Worm (Caenorhabditis elegans) whole organism, L4 larva: ENCODE measurements around the gene nhr-173.

Source experiments
- aly-2 ChIP-seq: sonication (generic microtip); optimal IDR thresholded peaks from 2 replicates; lab custom pipeline; 2018; ENCODE audit warnings: missing biosample characterization, missing genetic modification characterization
- ama-1 ChIP-seq: fragments of 150-350 bp; optimal IDR thresholded peaks from 2 replicates; lab custom pipeline; 2014; ENCODE audit warnings: inconsistent platforms, mixed read lengths
- ceh-82 ChIP-seq: sonication (generic microtip); optimal IDR thresholded peaks from 2 replicates; lab custom pipeline; 2017; ENCODE audit warnings: missing biosample characterization, missing genetic modification characterization
- dmd-9 ChIP-seq: fragments of 200-800 bp; sonication (Bioruptor generic); IDR thresholded peaks from 2 replicates; pipeline ENCODE4 v1.3.6; 2022; ENCODE audit warnings: missing genetic modification reagents, missing genetic modification characterization, missing compliant biosample characterization
- dpl-1 ChIP-seq: fragments of 150-350 bp; optimal IDR thresholded peaks from 2 replicates; lab custom pipeline; 2014; ENCODE audit warnings: missing biosample characterization, missing genetic modification reagents, missing genetic modification characterization
- lin-15B ChIP-seq: fragments of 150-350 bp; sonication (generic microtip); optimal IDR thresholded peaks from 3 replicates; lab custom pipeline; 2014; ENCODE audit warnings: missing biosample characterization, missing genetic modification characterization
- madf-5 ChIP-seq, 2 experiments: fragments of 200-800 bp; sonication (Bioruptor generic); IDR thresholded peaks; 2 replicates each; pipeline ENCODE4 v1.3.6; 2022; ENCODE audit warnings: missing compliant biosample characterization in 2 of 2, missing genetic modification characterization in 2 of 2
- madf-9 ChIP-seq: fragments of 200-800 bp; sonication (Bioruptor generic); conservative IDR thresholded peaks from 2 replicates; pipeline ENCODE4 v1.3.6; 2022; ENCODE audit warnings: missing genetic modification reagents, missing genetic modification characterization, missing compliant biosample characterization
- mep-1 ChIP-seq: fragments of 150-350 bp; sonication (generic microtip); optimal IDR thresholded peaks from 3 replicates; lab custom pipeline; 2014; ENCODE audit warnings: missing biosample characterization, missing genetic modification characterization
- nhr-28 ChIP-seq: fragments of 150-350 bp; optimal IDR thresholded peaks from 2 replicates; lab custom pipeline; 2014; ENCODE audit warnings: missing biosample characterization, missing genetic modification characterization
- unc-130 ChIP-seq: sonication (generic microtip); optimal IDR thresholded peaks from 2 replicates; lab custom pipeline; 2016; ENCODE audit warnings: missing genetic modification reagents, missing genetic modification characterization, missing compliant biosample characterization
- unc-39 ChIP-seq: sonication (generic microtip); optimal IDR thresholded peaks from 2 replicates; lab custom pipeline; 2017; ENCODE audit warnings: missing biosample characterization, missing genetic modification characterization
- ztf-11 ChIP-seq: fragments of 150-350 bp; optimal IDR thresholded peaks from 2 replicates; lab custom pipeline; 2014; ENCODE audit warnings: missing biosample characterization, missing genetic modification characterization

- TF ChIP-seq dmd-9 (no peak), ama-1 (lab: Kevin White, UChicago) (no peak), aly-2 (tag; lab: Kevin White, UChicago) (no peak), dpl-1 (GFP tag; lab: Kevin White, UChicago) (no peak), ztf-11 (tag; lab: Kevin White, UChicago) (no peak), unc-130 (GFP tag; lab: Kevin White, UChicago) (no peak), lin-15B (no peak), madf-9 (no peak), madf-5 (GFP tag; IDR thresholded peaks at IDR 0.05; lab: Robert Waterston, UW) (no peak), ceh-82 (tag; lab: Kevin White, UChicago) (no peak), mep-1 (tag; lab: Kevin White, UChicago) (no peak), nhr-28 (no peak), unc-39 (tag; lab: Kevin White, UChicago) (no peak)
Observed at ce11 chrX:6617622-6618021, 37.7 kb upstream of the nhr-173 start.
